In genomic region chrII:5039912-5040311, ce11 we compare ENCODE assay signal across 1 worm cellular context.
TF ChIP-seq lines count a peak whose summit lies in the region.

Gene golg-2 (minus strand): TSS chrII:5040091.

TF ChIP-seq in whole organism, L4 larva, 104 proteins besides CTCF, POLR2A, EP300 and RAD21 (continued from another document):
- TF ChIP-seq T20F7.1 (GFP tag; optimal IDR thresholded peaks at IDR 0.05; lab: Kevin White, UChicago): no peak
- no peak for TF ChIP-seq ztf-7 (tag; optimal IDR thresholded peaks at IDR 0.05; lab: Kevin White, UChicago)
- TF ChIP-seq nhr-25 (tag; optimal IDR thresholded peaks at IDR 0.05; lab: Kevin White, UChicago; ENCODE audit: borderline replicate concordance, insufficient read depth): no peak
- no peak for TF ChIP-seq dmd-6 (GFP tag; IDR thresholded peaks at IDR 0.05; lab: Robert Waterston, UW)
- TF ChIP-seq zag-1 (tag; optimal IDR thresholded peaks at IDR 0.05; lab: Kevin White, UChicago): no peak
- TF ChIP-seq ceh-82 (tag; optimal IDR thresholded peaks at IDR 0.05; lab: Kevin White, UChicago): no peak
- no peak for TF ChIP-seq nhr-76 (tag; optimal IDR thresholded peaks at IDR 0.05; lab: Kevin White, UChicago)
- no peak for TF ChIP-seq nhr-237 (tag; optimal IDR thresholded peaks at IDR 0.05; lab: Kevin White, UChicago)
- TF ChIP-seq ama-1 (optimal IDR thresholded peaks at IDR 0.05; lab: Kevin White, UChicago): no peak
- TF ChIP-seq Y75B8A.6 (GFP tag; IDR thresholded peaks at IDR 0.05; lab: Robert Waterston, UW): no peak
- no peak for TF ChIP-seq nhr-41 (GFP tag; IDR thresholded peaks at IDR 0.05; lab: Robert Waterston, UW)
